Worm (Caenorhabditis elegans): ENCODE measurements around the gene ins-16.

DNA sequence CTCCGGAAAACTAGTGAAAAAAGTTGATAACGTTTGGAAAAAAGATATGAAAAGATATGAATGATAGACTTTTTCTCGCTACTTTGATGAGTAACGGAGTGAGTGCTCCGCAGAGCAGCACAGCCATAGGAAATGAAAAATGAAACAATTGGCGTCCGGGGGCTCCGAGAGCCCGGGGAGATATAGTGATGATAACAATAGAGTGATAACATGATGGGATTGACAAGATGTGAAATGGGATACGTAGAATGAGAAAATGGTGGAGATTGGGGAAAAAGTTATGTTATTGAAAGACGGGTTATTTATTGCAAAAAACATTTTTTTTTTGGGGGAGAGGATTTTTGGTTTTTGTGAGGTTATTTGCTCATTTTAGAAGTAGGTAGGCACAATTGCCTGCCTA, 33.2 kb downstream of the ins-16 start:
- TF ChIP-seq mec-3 (tag; optimal IDR thresholded peaks at IDR 0.05; ENCODE audit: borderline replicate concordance) (no peak), ceh-2 (tag; optimal IDR thresholded peaks at IDR 0.05) (no peak), nhr-11 (tag; optimal IDR thresholded peaks at IDR 0.05) (no peak), eyg-1 (tag; optimal IDR thresholded peaks at IDR 0.05) (no peak), ceh-9 (tag; optimal IDR thresholded peaks at IDR 0.05) (no peak), nfya-1 (tag; optimal IDR thresholded peaks at IDR 0.05) (no peak), pha-4 (tag; optimal IDR thresholded peaks at IDR 0.05) (no peak), pqm-1 (tag; optimal IDR thresholded peaks at IDR 0.05) (no peak), K02D7.2 (tag; optimal IDR thresholded peaks at IDR 0.05) (no peak)

All from whole organism, late embryonic.